Fruit fly (Drosophila melanogaster): Measurements from ENCODE around the gene Xport-A.

Xport-A gene

DNA sequence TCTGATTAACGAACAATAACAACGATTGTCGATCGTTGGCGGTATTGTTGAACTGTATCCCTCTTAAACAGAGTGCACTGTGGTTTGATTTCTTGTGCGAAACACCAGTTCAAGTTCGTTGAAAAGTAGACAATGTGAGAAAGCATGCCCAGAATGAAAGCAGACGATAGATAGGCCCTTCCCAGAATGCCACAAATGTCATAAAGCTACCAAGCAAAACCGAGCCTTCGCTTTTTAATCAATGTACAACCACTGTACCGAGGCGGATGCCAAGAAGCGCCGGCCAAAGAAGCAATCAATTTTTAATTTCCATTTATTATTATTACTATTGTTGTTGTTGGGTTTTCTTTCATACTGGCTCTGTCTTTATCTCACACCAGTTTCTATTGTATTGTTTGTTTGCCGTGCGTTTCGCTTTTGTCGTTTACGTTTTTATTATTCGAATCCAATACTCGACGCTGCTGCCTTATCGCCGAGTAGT lies 6.3 kb downstream of the Xport-A start (continued):
- TF ChIP-seq CG11093 (GFP tag; IDR thresholded peaks at IDR 0.05): 0 out of 3 replicates have a peak, but pooled peaks have one; percentile 44
- no peak for TF ChIP-seq pita (GFP tag; optimal IDR thresholded peaks at IDR 0.05)
- no peak for TF ChIP-seq CG2129 (GFP tag; IDR thresholded peaks at IDR 0.05; ENCODE audit: partially characterized antibody)
- TF ChIP-seq dimm (GFP tag; IDR thresholded peaks at IDR 0.05): 0 out of 2 replicates have a peak, but pooled peaks have one; percentile 46
- TF ChIP-seq Atf6 (GFP tag; IDR thresholded peaks at IDR 0.05): peak; percentile 76
- peak; percentile 58; the same call in 1 of the 2 replicates for TF ChIP-seq CG6272 (GFP tag; IDR thresholded peaks at IDR 0.05)
- no peak for TF ChIP-seq unc-4 (GFP tag; IDR thresholded peaks at IDR 0.05; ENCODE audit: partially characterized antibody)
- TF ChIP-seq ATbp (GFP tag; optimal IDR thresholded peaks at IDR 0.05): peak; percentile 82
- peak; percentile 47 for TF ChIP-seq CG17829 (tag; optimal IDR thresholded peaks at IDR 0.05)
- peak; percentile 60 for TF ChIP-seq CG31365 (tag; optimal IDR thresholded peaks at IDR 0.05)
- TF ChIP-seq gsb-n (tag; optimal IDR thresholded peaks at IDR 0.05): peak; percentile 71
- peak; percentile 35 for TF ChIP-seq Usf (GFP tag; optimal IDR thresholded peaks at IDR 0.05)
- 0 out of 4 replicates have a peak, but pooled peaks have one; percentile 10 for TF ChIP-seq chinmo (GFP tag; IDR thresholded peaks at IDR 0.05; ENCODE audit: partially characterized antibody)
- TF ChIP-seq lab (GFP tag; optimal IDR thresholded peaks at IDR 0.05): peak; percentile 90
- TF ChIP-seq Poxn (GFP tag; IDR thresholded peaks at IDR 0.05): peak; percentile 71
- TF ChIP-seq schlank (tag; optimal IDR thresholded peaks at IDR 0.05): peak; percentile 49
- peak; percentile 58 for TF ChIP-seq da (GFP tag; optimal IDR thresholded peaks at IDR 0.05)
- no peak for TF ChIP-seq CG10543 (GFP tag; optimal IDR thresholded peaks at IDR 0.05)
- peak; percentile 47 for TF ChIP-seq Deaf1 (tag; optimal IDR thresholded peaks at IDR 0.05)
- TF ChIP-seq grn (GFP tag; optimal IDR thresholded peaks at IDR 0.05): no peak
- peak; percentile 56 for TF ChIP-seq CG8359 (GFP tag; optimal IDR thresholded peaks at IDR 0.05; ENCODE audit: borderline replicate concordance)
- peak; percentile 42 for TF ChIP-seq Mes4 (GFP tag; optimal IDR thresholded peaks at IDR 0.05)
- TF ChIP-seq CG34422 (GFP tag; IDR thresholded peaks at IDR 0.05): peak; percentile 89
- peak; percentile 73 for TF ChIP-seq ewg (GFP tag; optimal IDR thresholded peaks at IDR 0.05)
- peak; percentile 86 for TF ChIP-seq tgo (GFP tag; IDR thresholded peaks at IDR 0.05)
- TF ChIP-seq Kr (GFP tag; optimal IDR thresholded peaks at IDR 0.05): no peak
- TF ChIP-seq CG4360 (GFP tag; IDR thresholded peaks at IDR 0.05): peak; percentile 66
- peak; percentile 57; the same call in 1 of the 3 replicates for TF ChIP-seq CG6175 (GFP tag; IDR thresholded peaks at IDR 0.05)
- peak; percentile 87 for TF ChIP-seq gro (GFP tag; optimal IDR thresholded peaks at IDR 0.05)
- TF ChIP-seq CG13296 (GFP tag; optimal IDR thresholded peaks at IDR 0.05): peak; percentile 53
- TF ChIP-seq Chrac-16 (GFP tag; optimal IDR thresholded peaks at IDR 0.05): peak; percentile 79
- peak; percentile 88 for TF ChIP-seq ind (GFP tag; optimal IDR thresholded peaks at IDR 0.05)
- peak; percentile 91 for TF ChIP-seq H2.0 (GFP tag; IDR thresholded peaks at IDR 0.05)
- TF ChIP-seq tx (GFP tag; optimal IDR thresholded peaks at IDR 0.05): peak; percentile 82
- no peak; the same call in 2 of the 3 replicates for TF ChIP-seq z (GFP tag; IDR thresholded peaks at IDR 0.05)
- peak; percentile 71 for TF ChIP-seq CG1602 (GFP tag; optimal IDR thresholded peaks at IDR 0.05)
- TF ChIP-seq Asciz (GFP tag; optimal IDR thresholded peaks at IDR 0.05): peak; percentile 72
- TF ChIP-seq maf-S (GFP tag; optimal IDR thresholded peaks at IDR 0.05): peak; percentile 76
- TF ChIP-seq CG12219 (GFP tag; optimal IDR thresholded peaks at IDR 0.05): peak; percentile 87
- peak; percentile 46 for TF ChIP-seq CG6654 (GFP tag; optimal IDR thresholded peaks at IDR 0.05)
- no peak for TF ChIP-seq CG7928 (GFP tag; optimal IDR thresholded peaks at IDR 0.05)
- no peak for TF ChIP-seq CG42726 (GFP tag; IDR thresholded peaks at IDR 0.05; ENCODE audit: partially characterized antibody)
- TF ChIP-seq CG2120 (GFP tag; optimal IDR thresholded peaks at IDR 0.05): peak; percentile 91
- TF ChIP-seq CG6791 (GFP tag; IDR thresholded peaks at IDR 0.05; ENCODE audit: partially characterized antibody): no peak
- peak; percentile 86 for TF ChIP-seq unpg (GFP tag; optimal IDR thresholded peaks at IDR 0.05)
- peak; percentile 61; the same call in 1 of the 2 replicates for TF ChIP-seq MBD-R2 (GFP tag; IDR thresholded peaks at IDR 0.05)
- TF ChIP-seq CG15479 (GFP tag; optimal IDR thresholded peaks at IDR 0.05): no peak
- no peak for TF ChIP-seq Lpt (GFP tag; optimal IDR thresholded peaks at IDR 0.05)
- peak; percentile 26 for TF ChIP-seq wek (GFP tag; optimal IDR thresholded peaks at IDR 0.05)
- peak; percentile 68 for TF ChIP-seq CG10462 (GFP tag; optimal IDR thresholded peaks at IDR 0.05)

Data from whole organism, embryonic.